Worm (Caenorhabditis elegans) whole organism, L3 larva: ENCODE measurements around the gene C34E10.12.

ENCODE experiments used
- aly-2 ChIP-seq: fragments of 150-350 bp; optimal IDR thresholded peaks from 2 replicates; lab custom pipeline; 2014; ENCODE audit warnings: missing biosample characterization, missing genetic modification characterization
- fkh-10 ChIP-seq: sonication (generic microtip); optimal IDR thresholded peaks from 2 replicates; lab custom pipeline; 2017; ENCODE audit warnings: missing biosample characterization, missing genetic modification reagents, missing genetic modification characterization
- nhr-237 ChIP-seq: fragments of 150-350 bp; optimal IDR thresholded peaks from 2 replicates; lab custom pipeline; 2014; ENCODE audit warnings: missing biosample characterization, missing genetic modification characterization
- pqm-1 ChIP-seq: fragments of 150-350 bp; optimal IDR thresholded peaks from 2 replicates; lab custom pipeline; 2017; ENCODE audit warnings: missing biosample characterization, missing genetic modification characterization, inconsistent platforms
- sea-2 ChIP-seq: fragments of 150-350 bp; sonication (generic microtip); optimal IDR thresholded peaks from 4 replicates; lab custom pipeline; 2014; ENCODE audit warnings: missing biosample characterization, missing genetic modification reagents, missing genetic modification characterization
- snpc-4 ChIP-seq: fragments of 150-350 bp; optimal IDR thresholded peaks from 2 replicates; lab custom pipeline; 2014; ENCODE audit warnings: missing biosample characterization, missing genetic modification characterization
- ztf-11 ChIP-seq: fragments of 150-350 bp; optimal IDR thresholded peaks from 2 replicates; lab custom pipeline; 2014; ENCODE audit warnings: missing biosample characterization, missing genetic modification characterization

ce11 chrIII:5214162-5214561 is 13.5 kb downstream of the C34E10.12 start:
- no peak for TF ChIP-seq snpc-4 (tag; lab: Kevin White, UChicago)
- no peak for TF ChIP-seq aly-2 (tag; lab: Kevin White, UChicago)
- TF ChIP-seq sea-2 (GFP tag; lab: Kevin White, UChicago) = no peak
- no peak for TF ChIP-seq fkh-10
- TF ChIP-seq nhr-237 (tag; lab: Kevin White, UChicago) = no peak
- no peak for TF ChIP-seq pqm-1 (tag; lab: Kevin White, UChicago)
- no peak for TF ChIP-seq ztf-11 (tag; lab: Kevin White, UChicago)
